Fruit fly (Drosophila melanogaster) whole organism, embryonic: ENCODE data around the gene Dus1.

ENCODE experiments used
- Blimp-1 ChIP-seq: fragments of 200-800 bp; sonication (Bioruptor generic); optimal IDR thresholded peaks from 3 replicates; lab custom pipeline; 2018; ENCODE audit warnings: missing biosample characterization, missing genetic modification characterization, mild to moderate bottlenecking, moderate library complexity, missing genetic modification reagents
- C15 ChIP-seq: fragments of 200-800 bp; sonication (Bioruptor generic); IDR thresholded peaks from 3 replicates; pipeline ENCODE4 v1.3.6; 2022; ENCODE audit warnings: missing biosample characterization, missing genetic modification characterization
- CG10462 ChIP-seq: fragments of 200-800 bp; sonication (Bioruptor generic); optimal IDR thresholded peaks from 2 replicates; lab custom pipeline; 2016; ENCODE audit warnings: missing biosample characterization, missing genetic modification characterization
- CG10979 ChIP-seq: fragments of 200-800 bp; sonication (Bioruptor generic); optimal IDR thresholded peaks from 2 replicates; lab custom pipeline; 2018; ENCODE audit warnings: missing biosample characterization, mild to moderate bottlenecking, missing genetic modification characterization, moderate library complexity
- CG11085 ChIP-seq: fragments of 200-800 bp; sonication (Bioruptor generic); IDR thresholded peaks from 2 replicates; pipeline ENCODE4 v1.3.6; 2022; ENCODE audit warnings: missing biosample characterization, missing genetic modification characterization
- CG11696 ChIP-seq: fragments of 200-800 bp; sonication (Bioruptor generic); IDR thresholded peaks from 2 replicates; pipeline ENCODE4 v1.3.6; 2022; ENCODE audit warnings: missing biosample characterization, missing genetic modification characterization
- CG11723 ChIP-seq: fragments of 200-800 bp; sonication (Bioruptor generic); optimal IDR thresholded peaks from 2 replicates; lab custom pipeline; 2017; ENCODE audit warnings: missing biosample characterization, mild to moderate bottlenecking, missing genetic modification characterization
- CG14710 ChIP-seq: fragments of 200-800 bp; sonication (Bioruptor generic); optimal IDR thresholded peaks from 3 replicates; lab custom pipeline; 2019; ENCODE audit warnings: missing biosample characterization, mild to moderate bottlenecking, missing genetic modification characterization, moderate library complexity
- CG14860 ChIP-seq: fragments of 200-800 bp; sonication (Bioruptor generic); IDR thresholded peaks from 3 replicates; pipeline ENCODE4 v1.3.6; 2022; ENCODE audit warnings: missing biosample characterization, missing genetic modification characterization; ENCODE audit not compliant: partially characterized antibody
- CG15601 ChIP-seq: fragments of 200-800 bp; sonication (Bioruptor generic); optimal IDR thresholded peaks from 3 replicates; lab custom pipeline; 2019; ENCODE audit warnings: missing biosample characterization, mild to moderate bottlenecking, missing genetic modification characterization, moderate library complexity
- CG15696 ChIP-seq: fragments of 200-800 bp; sonication (Bioruptor generic); optimal IDR thresholded peaks from 2 replicates; lab custom pipeline; 2019; ENCODE audit warnings: missing biosample characterization, mild to moderate bottlenecking, missing genetic modification characterization, moderate library complexity
- CG1603 ChIP-seq: fragments of 200-800 bp; sonication (Bioruptor generic); optimal IDR thresholded peaks from 2 replicates; lab custom pipeline; 2019; ENCODE audit warnings: missing biosample characterization, mild to moderate bottlenecking, missing genetic modification characterization, moderate library complexity
- CG16813 ChIP-seq: fragments of 200-800 bp; sonication (Bioruptor generic); IDR thresholded peaks from 3 replicates; pipeline ENCODE4 v1.3.6; 2022; ENCODE audit warnings: missing biosample characterization, missing genetic modification characterization; ENCODE audit not compliant: partially characterized antibody
- CG17568 ChIP-seq: fragments of 200-800 bp; sonication (Bioruptor generic); optimal IDR thresholded peaks from 2 replicates; lab custom pipeline; 2018; ENCODE audit warnings: missing biosample characterization, mild to moderate bottlenecking, missing genetic modification characterization, moderate library complexity
- CG17829 ChIP-seq: fragments of 200-800 bp; optimal IDR thresholded peaks from 2 replicates; lab custom pipeline; 2019; ENCODE audit warnings: missing biosample characterization, mild to moderate bottlenecking, missing genetic modification characterization, moderate library complexity
- CG2678 ChIP-seq: fragments of 200-800 bp; sonication (Bioruptor generic); optimal IDR thresholded peaks from 3 replicates; lab custom pipeline; 2019; ENCODE audit warnings: missing biosample characterization, mild to moderate bottlenecking, missing genetic modification characterization, moderate library complexity
- CG32532 ChIP-seq: fragments of 200-800 bp; sonication (Bioruptor generic); IDR thresholded peaks from 2 replicates; pipeline ENCODE4 v1.3.6; 2022; ENCODE audit warnings: missing biosample characterization, missing genetic modification characterization
- CG4282 ChIP-seq: fragments of 200-800 bp; sonication (Bioruptor generic); optimal IDR thresholded peaks from 2 replicates; lab custom pipeline; 2016; ENCODE audit warnings: missing biosample characterization, missing genetic modification characterization
- CG4424 ChIP-seq: fragments of 200-800 bp; sonication (Bioruptor generic); optimal IDR thresholded peaks from 3 replicates; lab custom pipeline; 2016; ENCODE audit warnings: missing biosample characterization, missing genetic modification characterization
- CG5953 ChIP-seq: fragments of 200-800 bp; sonication (Bioruptor generic); IDR thresholded peaks from 2 replicates; pipeline ENCODE4 v1.3.6; 2022; ENCODE audit warnings: missing biosample characterization, missing genetic modification characterization
- CG6254 ChIP-seq: fragments of 200-800 bp; sonication (Bioruptor generic); optimal IDR thresholded peaks from 3 replicates; lab custom pipeline; 2017; ENCODE audit warnings: mild to moderate bottlenecking, missing biosample characterization, missing genetic modification reagents, missing genetic modification characterization
- CG6689 ChIP-seq: fragments of 200-800 bp; sonication (Bioruptor generic); IDR thresholded peaks from 2 replicates; pipeline ENCODE4 v1.3.6; 2022; ENCODE audit warnings: missing biosample characterization, missing genetic modification characterization
- CG9876 ChIP-seq: fragments of 200-800 bp; sonication (Bioruptor generic); optimal IDR thresholded peaks from 2 replicates; lab custom pipeline; 2016; ENCODE audit warnings: missing biosample characterization, missing genetic modification characterization
- CTCF ChIP-seq: fragments of 200-800 bp; sonication (Bioruptor generic); optimal IDR thresholded peaks from 2 replicates; lab custom pipeline; 2017; ENCODE audit warnings: missing biosample characterization, mild to moderate bottlenecking, missing genetic modification characterization, moderate library complexity
- D ChIP-seq, 2 experiments: fragments of 200-800 bp in 1 of 2; fragments of >200 bp in 1 of 2; sonication (Bioruptor generic) in 1 of 2; optimal IDR thresholded peaks; 2 replicates in 1 of 2; 3 replicates in 1 of 2; lab custom pipeline; 2017; ENCODE audit warnings: mild to moderate bottlenecking in 1 of 2, missing biosample characterization in 1 of 2, missing genetic modification characterization in 1 of 2, missing genetic modification reagents in 1 of 2
- Deaf1 ChIP-seq: fragments of 200-800 bp; optimal IDR thresholded peaks from 3 replicates; lab custom pipeline; 2019; ENCODE audit warnings: missing biosample characterization, mild to moderate bottlenecking, missing genetic modification characterization, moderate library complexity
- Hmx ChIP-seq: fragments of 200-800 bp; sonication (Bioruptor generic); optimal IDR thresholded peaks from 2 replicates; lab custom pipeline; 2016; ENCODE audit warnings: missing biosample characterization, missing genetic modification characterization
- Hr78 ChIP-seq, 2 experiments: fragments of 200-800 bp in 1 of 2; fragments of >200 bp in 1 of 2; sonication (Bioruptor generic) in 1 of 2; optimal IDR thresholded peaks; 2 replicates each; lab custom pipeline; 2017 to 2019; ENCODE audit warnings: missing biosample characterization in 2 of 2, missing genetic modification characterization in 2 of 2, mild to moderate bottlenecking in 1 of 2, moderate library complexity in 1 of 2
- Kr ChIP-seq: fragments of 200-800 bp; sonication (Bioruptor generic); optimal IDR thresholded peaks from 2 replicates; lab custom pipeline; 2017; ENCODE audit warnings: missing biosample characterization, mild to moderate bottlenecking, missing genetic modification characterization
- Lhr ChIP-seq: fragments of 200-800 bp; sonication (Bioruptor generic); optimal IDR thresholded peaks from 3 replicates; lab custom pipeline; 2017; ENCODE audit warnings: mild to moderate bottlenecking, missing biosample characterization, missing genetic modification reagents, missing genetic modification characterization
- Nf-YB ChIP-seq: fragments of 200-800 bp; sonication (Bioruptor generic); optimal IDR thresholded peaks from 3 replicates; lab custom pipeline; 2019; ENCODE audit warnings: missing biosample characterization, mild to moderate bottlenecking, missing genetic modification characterization, moderate library complexity
- Side ChIP-seq: fragments of 200-800 bp; sonication (Bioruptor generic); optimal IDR thresholded peaks from 2 replicates; lab custom pipeline; 2016; ENCODE audit warnings: missing biosample characterization, missing genetic modification characterization
- Six4 ChIP-seq: fragments of 200-800 bp; sonication (Bioruptor generic); optimal IDR thresholded peaks from 2 replicates; lab custom pipeline; 2016; ENCODE audit warnings: missing biosample characterization, missing genetic modification characterization
- aop ChIP-seq: fragments of 200-800 bp; sonication (Bioruptor generic); IDR thresholded peaks from 2 replicates; pipeline ENCODE4 v1.3.6; 2022; ENCODE audit warnings: missing biosample characterization, missing genetic modification characterization
- ara ChIP-seq: fragments of 200-800 bp; sonication (Bioruptor generic); IDR thresholded peaks from 2 replicates; pipeline ENCODE4 v1.3.6; 2022; ENCODE audit warnings: missing biosample characterization, missing genetic modification characterization
- az2 ChIP-seq: fragments of 200-800 bp; sonication (Bioruptor generic); optimal IDR thresholded peaks from 3 replicates; lab custom pipeline; 2016; ENCODE audit warnings: missing biosample characterization, missing genetic modification characterization
- bsh ChIP-seq, 2 experiments: fragments of 200-800 bp; sonication (Bioruptor generic); optimal IDR thresholded peaks; 2 replicates each; lab custom pipeline; 2017 to 2018; ENCODE audit warnings: mild to moderate bottlenecking in 2 of 2, missing biosample characterization in 2 of 2, missing genetic modification characterization in 2 of 2, moderate library complexity in 1 of 2
- croc ChIP-seq: fragments of 200-800 bp; sonication (Bioruptor generic); conservative IDR thresholded peaks from 3 replicates; pipeline ENCODE4 v1.3.6; 2022; ENCODE audit warnings: missing biosample characterization, missing genetic modification characterization
- gro ChIP-seq: fragments of 200-800 bp; sonication (Bioruptor generic); optimal IDR thresholded peaks from 2 replicates; lab custom pipeline; 2016; ENCODE audit warnings: missing biosample characterization, missing genetic modification characterization
- gt ChIP-seq: fragments of 200-800 bp; sonication (Bioruptor generic); IDR thresholded peaks from 2 replicates; pipeline ENCODE4 v1.3.6; 2022; ENCODE audit warnings: missing biosample characterization, missing genetic modification characterization
- ham ChIP-seq: fragments of 200-800 bp; sonication (Bioruptor generic); IDR thresholded peaks from 2 replicates; pipeline ENCODE4 v1.3.6; 2022; ENCODE audit warnings: missing biosample characterization, missing genetic modification characterization
- hbn ChIP-seq: fragments of 200-800 bp; sonication (Bioruptor generic); IDR thresholded peaks from 2 replicates; pipeline ENCODE4 v1.3.6; 2022; ENCODE audit warnings: missing biosample characterization, missing genetic modification characterization; ENCODE audit not compliant: partially characterized antibody
- hth ChIP-seq: fragments of >200 bp; optimal IDR thresholded peaks from 2 replicates; lab custom pipeline; 2017; ENCODE audit warnings: inconsistent platforms
- psq ChIP-seq: fragments of 200-800 bp; sonication (Bioruptor generic); optimal IDR thresholded peaks from 2 replicates; lab custom pipeline; 2017; ENCODE audit warnings: missing biosample characterization, missing genetic modification characterization
- run ChIP-seq: fragments of 200-800 bp; sonication (Bioruptor generic); optimal IDR thresholded peaks from 3 replicates; lab custom pipeline; 2018; ENCODE audit warnings: missing biosample characterization, mild to moderate bottlenecking, missing genetic modification characterization
- seq ChIP-seq: fragments of 200-800 bp; sonication (Bioruptor generic); IDR thresholded peaks from 2 replicates; pipeline ENCODE4 v1.3.6; 2022; ENCODE audit warnings: missing biosample characterization, missing genetic modification characterization
- sisA ChIP-seq: fragments of 200-800 bp; sonication (Bioruptor generic); IDR thresholded peaks from 2 replicates; pipeline ENCODE4 v1.3.6; 2022; ENCODE audit warnings: missing biosample characterization, missing genetic modification characterization
- sr ChIP-seq: fragments of 200-800 bp; sonication (Bioruptor generic); IDR thresholded peaks from 3 replicates; pipeline ENCODE4 v1.3.6; 2022; ENCODE audit warnings: missing biosample characterization, missing genetic modification characterization
- sug ChIP-seq: fragments of 200-800 bp; optimal IDR thresholded peaks from 2 replicates; lab custom pipeline; 2019; ENCODE audit warnings: missing biosample characterization, mild to moderate bottlenecking, missing genetic modification characterization, moderate library complexity
- vfl ChIP-seq: fragments of 200-800 bp; sonication (Bioruptor generic); optimal IDR thresholded peaks from 2 replicates; lab custom pipeline; 2016; ENCODE audit warnings: missing biosample characterization, missing genetic modification characterization

The Dus1 gene

DNA sequence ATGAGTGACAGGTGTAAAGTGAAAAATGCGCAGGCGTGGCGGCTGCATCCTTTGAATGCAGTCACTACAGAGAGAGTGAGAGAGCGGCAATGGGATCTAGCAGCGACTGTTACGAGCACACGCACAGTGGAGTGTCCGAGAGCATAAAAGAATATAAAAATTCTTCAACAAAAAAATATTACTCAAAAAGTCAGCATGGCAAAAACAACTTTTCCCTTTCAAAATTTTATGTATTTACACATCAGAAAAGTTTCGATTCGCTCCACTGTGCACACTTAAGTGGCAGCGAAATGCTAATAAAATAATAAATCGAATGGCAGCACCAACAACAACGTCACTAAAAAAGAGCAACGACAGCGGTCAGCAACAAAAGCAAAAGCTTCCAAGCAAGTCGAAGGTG is 48.2 kb downstream of the Dus1 start (continued):
- TF ChIP-seq C15 (GFP tag; lab: Robert Waterston, UW) (peak; percentile 21; the same call in 1 of the 3 replicates), CG17829 (tag; lab: Kevin White, UChicago) (peak; percentile 89), CG1603 (tag; lab: Kevin White, UChicago) (peak; percentile 86), CG32532 (GFP tag; lab: Robert Waterston, UW) (peak; percentile 75), Blimp-1 (GFP tag; lab: Kevin White, UChicago) (peak; percentile 82), vfl (GFP tag; lab: Kevin White, UChicago) (peak; percentile 67), Hr78 (GFP tag; optimal IDR thresholded peaks at IDR 0.05; lab: Kevin White, UChicago) (peak in 1 of 2 experiments; percentile 8), Nf-YB (GFP tag; lab: Kevin White, UChicago) (peak; percentile 61), sisA (peak; percentile 93), CG6254 (GFP tag; lab: Kevin White, UChicago) (peak; percentile 91), gt (GFP tag; lab: Robert Waterston, UW) (peak; percentile 79), seq (GFP tag; lab: Robert Waterston, UW) (peak; percentile 86), Deaf1 (tag; lab: Kevin White, UChicago) (no peak), CG11696 (GFP tag; lab: Robert Waterston, UW) (peak; percentile 83), CG10462 (GFP tag; lab: Kevin White, UChicago) (peak; percentile 85), bsh (GFP tag; optimal IDR thresholded peaks at IDR 0.05; lab: Kevin White, UChicago) (peak; percentile 93 to 94), D (optimal IDR thresholded peaks at IDR 0.05; lab: Kevin White, UChicago) (no peak), D (GFP tag; optimal IDR thresholded peaks at IDR 0.05; lab: Kevin White, UChicago) (peak; percentile 85), CG17568 (GFP tag; lab: Kevin White, UChicago) (peak; percentile 76), Six4 (GFP tag; lab: Kevin White, UChicago) (peak; percentile 85), run (tag; lab: Kevin White, UChicago) (peak; percentile 69), Side (GFP tag; lab: Kevin White, UChicago) (peak; percentile 89), CG10979 (tag; lab: Kevin White, UChicago) (peak; percentile 89), CG11723 (peak; percentile 73), psq (GFP tag; lab: Kevin White, UChicago) (peak; percentile 40), CG14860 (GFP tag; lab: Robert Waterston, UW) (no peak), Hmx (GFP tag; lab: Kevin White, UChicago) (no peak), CG15601 (tag; lab: Kevin White, UChicago) (peak; percentile 81), az2 (GFP tag; lab: Kevin White, UChicago) (peak; percentile 87), Lhr (GFP tag; lab: Kevin White, UChicago) (peak; percentile 51), CG4282 (GFP tag; lab: Kevin White, UChicago) (peak; percentile 91), CG16813 (GFP tag; lab: Robert Waterston, UW) (no peak), sug (no peak), ham (GFP tag; lab: Robert Waterston, UW) (peak; percentile 37; the same call in 1 of the 2 replicates), CTCF (peak; percentile 3), CG4424 (GFP tag; lab: Kevin White, UChicago) (peak; percentile 93), CG15696 (tag; lab: Kevin White, UChicago) (peak; percentile 71), CG6689 (GFP tag; lab: Robert Waterston, UW) (peak; percentile 93), sr (GFP tag; lab: Robert Waterston, UW) (peak; percentile 79; the same call in 1 of the 3 replicates), CG11085 (GFP tag; lab: Robert Waterston, UW) (peak; percentile 58; the same call in 1 of the 2 replicates), hbn (GFP tag; lab: Robert Waterston, UW) (no peak), CG14710 (tag; lab: Kevin White, UChicago) (peak; percentile 80), CG9876 (GFP tag; lab: Kevin White, UChicago) (peak; percentile 62), hth (lab: Kevin White, UChicago) (no peak), gro (GFP tag; lab: Kevin White, UChicago) (peak; percentile 40), Kr (GFP tag; lab: Kevin White, UChicago) (no peak), aop (GFP tag; lab: Robert Waterston, UW) (peak; percentile 73; the same call in 1 of the 2 replicates), CG5953 (GFP tag; lab: Robert Waterston, UW) (peak; percentile 92), croc (peak; percentile 66), ara (GFP tag; lab: Robert Waterston, UW) (peak; percentile 94), CG2678 (tag; lab: Kevin White, UChicago) (peak; percentile 78)
